Fruit fly (Drosophila melanogaster): ENCODE data around the gene Syt7.
"Not testable (repeated sequence)": the region's sequence is repeated elsewhere in the genome, so short reads cannot be mapped to it uniquely, and the experiment has no call there.

Syt7 gene

DNA sequence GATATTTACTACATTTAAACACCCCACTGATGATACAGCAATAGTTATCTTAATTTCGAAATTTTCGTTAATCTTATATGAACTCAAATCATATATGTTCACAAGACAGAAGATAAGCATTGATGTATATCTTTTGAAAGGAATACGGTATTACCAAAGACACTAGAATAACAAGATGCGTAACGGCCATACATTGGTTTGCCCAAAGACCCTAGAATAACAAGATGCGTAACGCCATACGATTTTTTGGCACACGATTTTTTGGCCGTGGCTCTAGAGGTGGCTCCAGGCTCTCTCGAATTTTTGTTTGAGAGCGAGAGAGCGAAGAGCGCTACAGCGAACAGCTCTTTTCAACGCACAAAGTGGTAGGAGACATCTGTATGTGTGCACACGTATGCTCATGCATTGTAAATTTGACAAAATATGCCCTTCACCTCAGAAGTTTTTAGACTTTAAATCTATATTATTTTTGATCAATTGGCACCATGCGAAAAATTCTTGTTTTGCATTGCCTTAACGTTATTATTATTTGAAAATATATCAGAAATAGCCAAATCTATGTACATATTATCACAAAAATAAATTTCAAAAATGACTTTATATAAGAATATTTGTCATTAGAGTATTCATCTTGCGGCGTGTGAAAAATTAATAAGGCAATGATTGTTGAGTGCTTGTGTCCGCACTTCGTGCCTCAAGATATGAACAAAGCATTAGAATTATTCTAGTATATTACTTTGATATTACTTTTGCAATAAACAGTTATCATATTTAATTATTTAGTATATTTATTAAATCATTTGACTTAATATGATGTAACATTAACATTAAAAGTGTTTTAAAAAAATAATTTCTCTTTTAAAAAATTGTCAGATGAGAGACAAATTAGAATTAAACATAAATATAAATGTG is at the start of gene Syt7:
Gene Syt7, minus strand, starts transcription at position 51 of the 912 bp plus-strand sequence.
- not testable (repeated sequence) for TF ChIP-seq psq, ttk, Sin3A (optimal IDR thresholded peaks at IDR 0.05)

DNA sequence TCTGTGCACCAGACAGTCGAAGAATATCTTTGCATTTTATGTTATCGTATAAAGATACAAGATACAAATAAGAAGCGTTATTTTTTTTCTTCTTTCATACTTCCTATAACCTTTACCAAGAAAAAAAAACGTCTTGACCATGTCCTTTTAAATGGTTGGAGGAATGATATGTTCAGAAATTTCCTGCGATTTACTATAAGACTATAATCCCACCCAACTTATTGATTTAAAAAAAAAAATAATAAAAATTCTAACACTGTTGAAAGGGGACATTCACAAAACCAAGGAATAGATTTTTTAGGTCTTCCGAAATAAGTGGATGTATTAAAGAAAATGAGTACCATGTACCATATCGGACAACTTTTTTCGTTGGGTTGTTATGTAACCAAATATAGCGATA is 29.7 kb upstream of the Syt7 start:
- TF ChIP-seq insv (optimal IDR thresholded peaks at IDR 0.05) (no peak), Sin3A (optimal IDR thresholded peaks at IDR 0.05) (no peak), Myc (optimal IDR thresholded peaks at IDR 0.05) (no peak), ttk (optimal IDR thresholded peaks at IDR 0.05) (no peak), h (optimal IDR thresholded peaks at IDR 0.05) (no peak), psq (optimal IDR thresholded peaks at IDR 0.05) (no peak)

DNA sequence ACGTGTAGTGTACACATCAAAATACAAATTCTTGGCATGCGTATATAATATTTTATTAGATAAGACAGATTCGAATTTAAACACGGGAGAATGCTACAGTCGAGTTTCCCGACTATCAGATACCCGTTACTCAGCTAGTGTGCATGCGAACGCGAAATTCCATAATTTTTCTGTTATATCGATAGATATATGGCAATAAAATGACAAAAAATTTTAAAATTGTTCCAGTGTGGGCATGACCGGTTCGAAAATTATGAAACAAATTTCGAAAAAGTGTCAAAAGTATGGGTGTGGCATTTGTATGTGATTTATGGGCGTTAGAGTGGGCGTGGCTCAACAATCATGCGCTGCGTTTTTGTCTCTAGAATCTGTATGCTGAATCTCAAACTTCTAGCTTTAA is 26.0 kb upstream of the Syt7 start:
- TF ChIP-seq insv (optimal IDR thresholded peaks at IDR 0.05) (no peak), h (optimal IDR thresholded peaks at IDR 0.05) (no peak), Sin3A (optimal IDR thresholded peaks at IDR 0.05) (no peak), ttk (optimal IDR thresholded peaks at IDR 0.05) (no peak), psq (optimal IDR thresholded peaks at IDR 0.05) (no peak), Myc (optimal IDR thresholded peaks at IDR 0.05) (no peak)

DNA sequence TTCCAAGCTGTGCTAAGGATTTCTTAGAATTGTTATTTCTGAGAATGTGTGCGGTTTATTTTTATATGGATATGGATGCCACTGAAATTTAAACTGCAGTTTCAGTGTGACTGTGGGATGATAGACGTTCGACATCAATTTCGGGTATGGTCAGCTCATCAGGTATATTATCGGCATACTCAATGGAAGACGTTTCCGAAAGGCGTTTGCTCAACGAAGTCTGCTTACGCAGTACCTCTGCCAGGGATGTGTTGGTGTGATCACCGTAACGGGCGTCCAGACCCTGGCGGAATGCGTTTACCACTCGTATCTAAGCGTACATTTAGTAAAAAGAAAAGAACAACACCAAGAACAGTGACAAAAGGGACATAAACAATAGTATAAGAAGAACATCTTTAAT is 22.8 kb upstream of the Syt7 start:
- TF ChIP-seq Sin3A (optimal IDR thresholded peaks at IDR 0.05) = no peak
- no peak for TF ChIP-seq Myc (optimal IDR thresholded peaks at IDR 0.05)
- no peak for TF ChIP-seq insv (optimal IDR thresholded peaks at IDR 0.05)
- TF ChIP-seq ttk (optimal IDR thresholded peaks at IDR 0.05) = no peak
- TF ChIP-seq psq (optimal IDR thresholded peaks at IDR 0.05) = no peak
- no peak for TF ChIP-seq h (optimal IDR thresholded peaks at IDR 0.05)

DNA sequence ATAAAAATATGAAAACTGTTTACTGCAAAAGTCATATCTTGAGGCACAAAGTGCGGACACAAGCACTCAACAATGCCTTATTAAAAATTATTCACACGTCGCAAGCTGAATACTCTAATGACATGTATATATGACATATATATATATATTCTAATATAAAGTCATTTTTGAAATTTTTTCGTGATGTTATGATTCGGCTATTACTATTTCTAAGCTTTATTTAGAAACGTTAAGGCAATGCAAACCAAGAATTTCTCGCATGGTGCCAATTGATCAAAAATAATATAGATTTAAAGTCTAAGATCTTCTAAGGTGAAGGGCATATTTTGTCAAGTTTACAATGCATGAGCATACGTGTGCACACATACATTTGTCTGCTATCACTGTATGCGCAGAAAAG is 12.5 kb upstream of the Syt7 start:
- TF ChIP-seq Myc (optimal IDR thresholded peaks at IDR 0.05) = no peak
- TF ChIP-seq insv (optimal IDR thresholded peaks at IDR 0.05) = no peak
- no peak for TF ChIP-seq h (optimal IDR thresholded peaks at IDR 0.05)
- no peak for TF ChIP-seq psq (optimal IDR thresholded peaks at IDR 0.05)

DNA sequence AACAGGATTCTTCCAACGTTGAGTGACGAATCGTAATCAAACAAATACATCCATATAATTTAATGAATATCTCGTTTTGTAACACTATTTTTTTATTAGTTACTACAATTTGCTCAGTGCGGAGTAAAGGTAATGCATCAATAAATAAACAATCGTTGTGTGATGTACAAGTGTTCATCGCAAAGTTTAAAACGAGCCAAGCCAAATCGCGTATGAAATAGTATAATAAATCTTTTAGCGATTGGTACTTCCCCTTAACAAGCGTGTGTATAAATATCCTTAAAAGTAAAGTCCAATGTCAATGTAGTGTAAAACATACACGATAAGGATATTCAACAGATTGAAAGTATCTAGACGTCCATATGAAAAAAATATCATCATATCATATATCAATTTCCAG is 9.0 kb upstream of the Syt7 start:
- TF ChIP-seq Myc (optimal IDR thresholded peaks at IDR 0.05) (no peak), ttk (optimal IDR thresholded peaks at IDR 0.05) (no peak), insv (optimal IDR thresholded peaks at IDR 0.05) (no peak), Sin3A (optimal IDR thresholded peaks at IDR 0.05) (no peak), psq (optimal IDR thresholded peaks at IDR 0.05) (no peak), h (optimal IDR thresholded peaks at IDR 0.05) (no peak)

DNA sequence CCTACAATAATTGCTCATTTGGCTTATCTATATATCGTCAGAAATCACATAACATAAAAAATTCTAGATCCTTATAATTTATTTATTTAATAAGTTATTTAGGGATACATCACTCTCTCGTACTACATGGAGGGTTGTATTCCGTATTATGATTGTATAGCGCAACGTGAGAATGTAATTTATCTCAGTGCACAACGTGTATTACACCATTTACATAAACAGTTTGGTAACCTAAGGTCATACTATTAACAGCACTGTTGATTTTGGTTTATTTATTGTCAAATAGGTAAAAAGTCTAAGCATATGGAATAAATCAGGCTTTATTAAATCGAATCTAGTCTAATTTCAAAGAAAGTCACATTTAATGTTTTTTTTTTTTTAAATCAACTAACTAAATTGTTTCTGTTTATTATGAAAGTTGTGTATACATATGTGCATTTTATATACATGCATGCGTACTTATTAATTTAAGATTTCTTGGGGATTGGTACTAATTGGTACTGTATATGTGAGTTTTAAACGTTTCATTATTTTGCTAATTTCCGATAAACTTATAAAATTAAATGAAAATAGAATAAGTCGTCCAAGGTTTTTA is 8.5 kb upstream of the Syt7 start, which contains the start of gene Rnf11:
Gene Rnf11, plus strand, starts transcription at position 252 of the 595 bp plus-strand sequence.
- no peak for TF ChIP-seq h (optimal IDR thresholded peaks at IDR 0.05)
- TF ChIP-seq Myc (optimal IDR thresholded peaks at IDR 0.05) = no peak
- no peak for TF ChIP-seq ttk (optimal IDR thresholded peaks at IDR 0.05)
- no peak for TF ChIP-seq insv (optimal IDR thresholded peaks at IDR 0.05)
- no peak for TF ChIP-seq psq (optimal IDR thresholded peaks at IDR 0.05)
- TF ChIP-seq Sin3A (optimal IDR thresholded peaks at IDR 0.05) = no peak

DNA sequence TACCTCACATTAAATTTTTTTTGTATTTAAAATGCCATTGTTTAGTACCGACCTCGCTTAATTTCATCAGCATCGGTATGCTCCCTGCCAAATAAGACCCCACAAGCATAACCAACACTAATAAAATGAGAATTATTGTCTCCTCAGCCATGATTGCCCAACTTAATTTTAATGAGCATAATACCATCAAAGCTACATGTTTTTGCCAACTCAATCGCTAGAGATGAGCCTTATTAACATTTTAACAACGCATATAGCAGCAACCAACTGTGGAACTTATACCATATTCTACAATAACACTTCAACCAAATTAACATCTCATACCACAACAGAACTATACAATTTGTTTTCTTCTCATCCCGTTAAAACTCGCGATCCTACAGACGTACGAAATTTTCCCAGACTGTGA is 7.4 kb upstream of the Syt7 start, which contains the start of gene Zip102B:
Gene Zip102B, minus strand, starts transcription at position 392 of the 409 bp plus-strand sequence.
- TF ChIP-seq Sin3A (optimal IDR thresholded peaks at IDR 0.05) (no peak), Myc (optimal IDR thresholded peaks at IDR 0.05) (no peak), h (optimal IDR thresholded peaks at IDR 0.05) (no peak), ttk (optimal IDR thresholded peaks at IDR 0.05) (no peak), psq (optimal IDR thresholded peaks at IDR 0.05) (no peak), insv (optimal IDR thresholded peaks at IDR 0.05) (no peak)

DNA sequence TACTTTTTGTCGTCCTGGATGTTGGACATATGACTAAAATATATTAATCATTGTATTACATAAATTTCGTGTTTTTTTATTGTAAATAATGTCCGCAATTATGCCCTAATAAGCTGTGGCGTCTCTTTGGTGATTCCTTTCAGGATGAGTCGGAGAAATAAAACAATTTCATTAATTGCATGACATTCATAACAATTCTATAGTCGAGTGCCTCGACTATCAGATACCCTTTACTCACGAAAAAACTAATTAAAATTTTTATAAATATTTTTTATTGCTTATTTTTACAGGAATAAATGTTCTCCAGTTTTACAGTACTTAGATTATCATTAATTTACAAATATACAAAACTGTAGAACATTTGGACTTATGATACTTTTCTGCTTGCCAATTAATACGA is 4.4 kb upstream of the Syt7 start:
- TF ChIP-seq psq (optimal IDR thresholded peaks at IDR 0.05) (no peak), ttk (optimal IDR thresholded peaks at IDR 0.05) (no peak), Myc (optimal IDR thresholded peaks at IDR 0.05) (no peak), h (optimal IDR thresholded peaks at IDR 0.05) (no peak), insv (optimal IDR thresholded peaks at IDR 0.05) (no peak), Sin3A (optimal IDR thresholded peaks at IDR 0.05) (no peak)

DNA sequence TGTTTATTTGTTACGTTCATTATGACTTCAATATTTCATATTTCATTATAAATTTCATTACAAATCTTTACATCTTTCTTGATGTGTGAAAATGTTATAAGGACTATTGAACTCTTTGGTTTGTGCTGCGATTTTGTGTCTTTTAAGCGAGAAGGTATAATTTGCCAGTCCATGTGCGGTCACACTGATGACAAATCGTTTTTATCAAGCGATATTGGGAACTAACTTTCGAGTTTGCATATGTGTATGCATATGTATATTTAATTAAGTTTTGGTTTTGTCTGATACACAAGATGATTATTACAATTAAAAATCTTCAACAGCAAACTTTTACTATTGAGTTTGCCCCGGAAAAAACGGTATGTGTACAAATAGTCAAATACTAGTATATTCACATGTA is 1.6 kb upstream of the Syt7 start, which contains the start of gene Rad23:
Gene Rad23, plus strand, starts transcription at position 163 of the 400 bp plus-strand sequence.
- TF ChIP-seq ttk (optimal IDR thresholded peaks at IDR 0.05) (no peak), psq (optimal IDR thresholded peaks at IDR 0.05) (no peak), Myc (optimal IDR thresholded peaks at IDR 0.05) (no peak), h (optimal IDR thresholded peaks at IDR 0.05) (no peak), Sin3A (optimal IDR thresholded peaks at IDR 0.05) (no peak), insv (optimal IDR thresholded peaks at IDR 0.05) (no peak)

DNA sequence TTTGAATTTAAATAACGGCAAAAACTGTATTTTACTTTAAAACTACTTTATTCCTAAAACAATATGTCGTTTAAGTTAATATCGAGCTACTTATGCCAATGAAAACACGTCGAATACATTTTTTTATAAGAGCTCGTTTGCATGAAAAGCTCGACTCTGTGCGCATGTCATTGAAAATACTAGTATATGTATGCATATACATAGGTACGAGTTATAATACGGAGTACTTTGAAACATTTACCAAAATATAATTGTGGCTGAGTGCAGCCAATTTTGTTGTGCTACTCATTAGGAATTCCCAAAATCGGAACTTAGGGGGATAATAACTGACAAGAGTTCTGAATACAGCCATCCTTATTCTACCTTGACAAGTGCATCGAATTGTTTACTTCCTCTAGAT is 584 bp downstream of the Syt7 start:
- no peak for TF ChIP-seq insv (optimal IDR thresholded peaks at IDR 0.05)
- no peak for TF ChIP-seq Sin3A (optimal IDR thresholded peaks at IDR 0.05)
- TF ChIP-seq h (optimal IDR thresholded peaks at IDR 0.05) = no peak
- no peak for TF ChIP-seq ttk (optimal IDR thresholded peaks at IDR 0.05)
- TF ChIP-seq Myc (optimal IDR thresholded peaks at IDR 0.05) = no peak
- no peak for TF ChIP-seq psq (optimal IDR thresholded peaks at IDR 0.05)

DNA sequence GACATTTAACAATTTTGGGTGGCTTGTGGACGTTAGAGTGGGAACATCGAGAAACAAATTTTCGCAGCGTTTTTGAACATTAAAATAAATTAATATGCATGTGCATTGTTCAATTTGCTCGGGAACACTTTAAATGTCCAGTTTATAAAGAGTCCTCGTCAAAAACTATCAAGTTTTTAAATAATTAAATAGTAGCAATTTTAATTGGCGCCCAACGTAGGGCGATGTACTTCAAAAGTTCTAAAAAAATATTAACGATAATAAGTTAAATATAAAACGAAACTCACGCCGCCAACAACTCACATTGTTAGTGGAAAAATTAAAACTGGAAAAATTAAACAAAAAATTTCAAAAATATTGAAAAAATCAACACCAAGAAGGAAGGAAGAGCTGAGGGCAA is 13.9 kb downstream of the Syt7 start:
- TF ChIP-seq ttk (optimal IDR thresholded peaks at IDR 0.05) = no peak
- TF ChIP-seq h (optimal IDR thresholded peaks at IDR 0.05) = no peak
- TF ChIP-seq Myc (optimal IDR thresholded peaks at IDR 0.05) = no peak
- no peak for TF ChIP-seq Sin3A (optimal IDR thresholded peaks at IDR 0.05)
- TF ChIP-seq psq (optimal IDR thresholded peaks at IDR 0.05) = no peak
- TF ChIP-seq insv (optimal IDR thresholded peaks at IDR 0.05) = no peak
